Worm (Caenorhabditis elegans) whole organism, young adult: Measurements from ENCODE around the gene C18A11.1.

Experiments
- B0019.2 ChIP-seq: fragments of 200-800 bp; sonication (Bioruptor generic); conservative IDR thresholded peaks from 2 replicates; pipeline ENCODE4 v1.3.6; 2022; ENCODE audit warnings: missing genetic modification reagents, missing genetic modification characterization, missing compliant biosample characterization
- B0336.3 ChIP-seq: fragments of 200-800 bp; sonication (Bioruptor generic); IDR thresholded peaks from 2 replicates; pipeline ENCODE4 v1.3.6; 2022; ENCODE audit warnings: missing genetic modification characterization, missing compliant biosample characterization
- C17E4.6 ChIP-seq: fragments of 200-800 bp; sonication (Bioruptor generic); IDR thresholded peaks from 2 replicates; pipeline ENCODE4 v1.3.6; 2022; ENCODE audit warnings: missing genetic modification reagents, missing genetic modification characterization, missing compliant biosample characterization
- F39B2.1 ChIP-seq: fragments of 200-800 bp; sonication (Bioruptor generic); IDR thresholded peaks from 2 replicates; pipeline ENCODE4 v1.3.6; 2022; ENCODE audit warnings: missing genetic modification reagents, missing genetic modification characterization, missing compliant biosample characterization
- F49E8.2 ChIP-seq: sonication (generic microtip); optimal IDR thresholded peaks from 3 replicates; lab custom pipeline; 2017; ENCODE audit warnings: missing genetic modification characterization, mild to moderate bottlenecking, missing compliant biosample characterization, antibody characterized with exemption, moderate library complexity; ENCODE audit not compliant: insufficient read depth
- F55B11.4 ChIP-seq: sonication (generic microtip); optimal IDR thresholded peaks from 2 replicates; lab custom pipeline; 2016; ENCODE audit warnings: missing compliant biosample characterization, missing genetic modification characterization, borderline replicate concordance; ENCODE audit not compliant: insufficient read depth
- F57A8.1 ChIP-seq: fragments of 200-800 bp; sonication (Bioruptor generic); optimal IDR thresholded peaks from 2 replicates; lab custom pipeline; 2018; ENCODE audit warnings: mild to moderate bottlenecking, missing genetic modification characterization, moderate library complexity, missing compliant biosample characterization
- Y53F4B.3 ChIP-seq: fragments of 200-800 bp; sonication (Bioruptor generic); IDR thresholded peaks from 2 replicates; pipeline ENCODE4 v1.3.6; 2022; ENCODE audit warnings: missing genetic modification reagents, missing genetic modification characterization, missing compliant biosample characterization
- Y53G8AR.9 ChIP-seq: fragments of 200-800 bp; sonication (Bioruptor generic); conservative IDR thresholded peaks from 2 replicates; pipeline ENCODE4 v1.3.6; 2022; ENCODE audit warnings: missing genetic modification reagents, missing genetic modification characterization, missing compliant biosample characterization
- Y95B8A.8 ChIP-seq: fragments of 200-800 bp; sonication (Bioruptor generic); IDR thresholded peaks from 2 replicates; pipeline ENCODE4 v1.3.6; 2022; ENCODE audit warnings: missing genetic modification reagents, missing genetic modification characterization, missing compliant biosample characterization
- ama-1 ChIP-seq, 3 experiments: fragments of 150-350 bp in 1 of 3; sonication (generic microtip) in 2 of 3; optimal IDR thresholded peaks; 2 replicates each; lab custom pipeline; 2014 to 2018; ENCODE audit warnings: missing biosample characterization in 2 of 3, missing genetic modification characterization in 2 of 3, missing genetic modification reagents in 2 of 3
- aptf-3 ChIP-seq: fragments of 200-800 bp; sonication (Bioruptor generic); IDR thresholded peaks from 2 replicates; pipeline ENCODE4 v1.3.6; 2022; ENCODE audit warnings: missing genetic modification characterization, missing compliant biosample characterization
- atf-7 ChIP-seq: sonication (generic microtip); optimal IDR thresholded peaks from 2 replicates; lab custom pipeline; 2017; ENCODE audit warnings: mild to moderate bottlenecking, missing genetic modification characterization, missing compliant biosample characterization
- athp-1 ChIP-seq: sonication (generic microtip); optimal IDR thresholded peaks from 2 replicates; lab custom pipeline; 2017; ENCODE audit warnings: mild to moderate bottlenecking, missing genetic modification characterization, missing compliant biosample characterization
- attf-5 ChIP-seq: fragments of 200-800 bp; sonication (Bioruptor generic); optimal IDR thresholded peaks from 2 replicates; lab custom pipeline; 2018; ENCODE audit warnings: mild to moderate bottlenecking, missing genetic modification characterization, missing compliant biosample characterization
- attf-6 ChIP-seq: fragments of 200-800 bp; sonication (Bioruptor generic); IDR thresholded peaks from 2 replicates; pipeline ENCODE4 v1.3.6; 2022; ENCODE audit warnings: missing genetic modification reagents, missing genetic modification characterization, missing compliant biosample characterization
- cebp-1 ChIP-seq, 2 experiments: fragments of 200-800 bp in 1 of 2; sonication (Bioruptor generic) in 1 of 2; sonication (generic microtip) in 1 of 2; IDR thresholded peaks in 1 of 2; optimal IDR thresholded peaks in 1 of 2; 2 replicates each; pipeline versions ENCODE4 v1.3.6 to Lab custom; 2017 to 2022; ENCODE audit warnings: missing compliant biosample characterization in 2 of 2, missing genetic modification characterization in 2 of 2, mild to moderate bottlenecking in 1 of 2, missing genetic modification reagents in 1 of 2, moderate library complexity in 1 of 2
- ceh-100 ChIP-seq: fragments of 200-800 bp; sonication (Bioruptor generic); IDR thresholded peaks from 2 replicates; pipeline ENCODE4 v1.3.6; 2022; ENCODE audit warnings: missing genetic modification reagents, missing genetic modification characterization, missing compliant biosample characterization
- ceh-79 ChIP-seq: sonication (generic microtip); optimal IDR thresholded peaks from 2 replicates; lab custom pipeline; 2017; ENCODE audit warnings: mild to moderate bottlenecking, missing genetic modification characterization, missing compliant biosample characterization
- chd-7 ChIP-seq: sonication (generic microtip); optimal IDR thresholded peaks from 2 replicates; lab custom pipeline; 2016; ENCODE audit warnings: mild to moderate bottlenecking, missing genetic modification characterization, moderate library complexity, missing compliant biosample characterization
- dpl-1 ChIP-seq: fragments of 150-350 bp; optimal IDR thresholded peaks from 2 replicates; lab custom pipeline; 2014; ENCODE audit warnings: missing biosample characterization, missing genetic modification reagents, missing genetic modification characterization
- ekl-4 ChIP-seq: fragments of 200-800 bp; sonication (Bioruptor generic); IDR thresholded peaks from 2 replicates; pipeline ENCODE4 v1.3.6; 2022; ENCODE audit warnings: missing genetic modification reagents, missing genetic modification characterization, missing compliant biosample characterization
- him-1 ChIP-seq: sonication (generic microtip); optimal IDR thresholded peaks from 2 replicates; lab custom pipeline; 2016; ENCODE audit warnings: missing genotype, missing genetic modification reagents, missing genetic modification characterization, missing compliant biosample characterization
- lin-40 ChIP-seq: sonication (generic microtip); optimal IDR thresholded peaks from 2 replicates; lab custom pipeline; 2016; ENCODE audit warnings: missing genetic modification characterization, mild to moderate bottlenecking, missing compliant biosample characterization, missing genotype, missing genetic modification reagents
- lin-54 ChIP-seq: fragments of 200-800 bp; sonication (Bioruptor generic); optimal IDR thresholded peaks from 2 replicates; lab custom pipeline; 2018; ENCODE audit warnings: mild to moderate bottlenecking, missing genetic modification characterization, missing compliant biosample characterization
- lir-1 ChIP-seq: fragments of 200-800 bp; sonication (Bioruptor generic); conservative IDR thresholded peaks from 2 replicates; pipeline ENCODE4 v1.3.6; 2022; ENCODE audit warnings: missing genetic modification reagents, missing genetic modification characterization, missing compliant biosample characterization
- madf-10 ChIP-seq: sonication (generic microtip); optimal IDR thresholded peaks from 2 replicates; lab custom pipeline; 2016; ENCODE audit warnings: mild to moderate bottlenecking, missing genetic modification characterization, missing compliant biosample characterization
- madf-3 ChIP-seq: fragments of 200-800 bp; sonication (Bioruptor generic); IDR thresholded peaks from 2 replicates; pipeline ENCODE4 v1.3.6; 2022; ENCODE audit warnings: missing genetic modification reagents, missing genetic modification characterization, missing compliant biosample characterization
- mel-28 ChIP-seq: sonication (generic microtip); optimal IDR thresholded peaks from 2 replicates; lab custom pipeline; 2016; ENCODE audit warnings: borderline replicate concordance, mild to moderate bottlenecking, missing genetic modification characterization, missing compliant biosample characterization
- nfyb-1 ChIP-seq: fragments of 200-800 bp; sonication (Bioruptor generic); IDR thresholded peaks from 2 replicates; pipeline ENCODE4 v1.3.6; 2022; ENCODE audit warnings: missing genetic modification reagents, missing genetic modification characterization, missing compliant biosample characterization
- nhr-80 ChIP-seq: sonication (generic microtip); optimal IDR thresholded peaks from 2 replicates; lab custom pipeline; 2016; ENCODE audit warnings: missing genetic modification characterization, missing compliant biosample characterization
- repo-1 ChIP-seq: sonication (generic microtip); optimal IDR thresholded peaks from 2 replicates; lab custom pipeline; 2017; ENCODE audit warnings: mild to moderate bottlenecking, missing genetic modification characterization, missing compliant biosample characterization
- snpc-1.3 ChIP-seq: sonication (generic microtip); optimal IDR thresholded peaks from 2 replicates; lab custom pipeline; 2017; ENCODE audit warnings: missing genetic modification characterization, mild to moderate bottlenecking, missing compliant biosample characterization, antibody characterized with exemption, moderate library complexity, missing genotype, missing genetic modification reagents; ENCODE audit not compliant: insufficient read depth
- snpc-3.4 ChIP-seq: sonication (generic microtip); optimal IDR thresholded peaks from 2 replicates; lab custom pipeline; 2017; ENCODE audit warnings: missing genetic modification characterization, mild to moderate bottlenecking, missing compliant biosample characterization, antibody characterized with exemption, moderate library complexity, missing genotype, missing genetic modification reagents
- snpc-4 ChIP-seq, 5 experiments: fragments of 150-350 bp in 1 of 5; sonication (generic microtip) in 4 of 5; optimal IDR thresholded peaks; 2 replicates each; lab custom pipeline; 2014 to 2018; ENCODE audit warnings: missing genetic modification characterization in 5 of 5, missing biosample characterization in 3 of 5, antibody characterized with exemption in 2 of 5, mild to moderate bottlenecking in 2 of 5, missing compliant biosample characterization in 2 of 5, missing genotype in 2 of 5, moderate library complexity in 2 of 5, missing genetic modification reagents in 1 of 5
- somi-1 ChIP-seq: fragments of 200-800 bp; sonication (Bioruptor generic); optimal IDR thresholded peaks from 2 replicates; lab custom pipeline; 2018; ENCODE audit warnings: mild to moderate bottlenecking, missing genetic modification characterization, missing compliant biosample characterization
- tlf-1 ChIP-seq: fragments of 200-800 bp; sonication (Bioruptor generic); optimal IDR thresholded peaks from 2 replicates; lab custom pipeline; 2018; ENCODE audit warnings: mild to moderate bottlenecking, missing genetic modification characterization, missing compliant biosample characterization
- ztf-18 ChIP-seq: sonication (generic microtip); optimal IDR thresholded peaks from 2 replicates; lab custom pipeline; 2016; ENCODE audit warnings: missing genotype, mild to moderate bottlenecking, missing genetic modification characterization, missing compliant biosample characterization
- ztf-28 ChIP-seq: fragments of 200-800 bp; sonication (Bioruptor generic); IDR thresholded peaks from 2 replicates; pipeline ENCODE4 v1.3.6; 2022; ENCODE audit warnings: missing genetic modification reagents, missing genetic modification characterization, missing compliant biosample characterization
- ztf-6 ChIP-seq: fragments of 200-800 bp; sonication (Bioruptor generic); IDR thresholded peaks from 2 replicates; pipeline ENCODE4 v1.3.6; 2022; ENCODE audit warnings: missing genetic modification reagents, missing genetic modification characterization, missing compliant biosample characterization

Gene C18A11.1

DNA sequence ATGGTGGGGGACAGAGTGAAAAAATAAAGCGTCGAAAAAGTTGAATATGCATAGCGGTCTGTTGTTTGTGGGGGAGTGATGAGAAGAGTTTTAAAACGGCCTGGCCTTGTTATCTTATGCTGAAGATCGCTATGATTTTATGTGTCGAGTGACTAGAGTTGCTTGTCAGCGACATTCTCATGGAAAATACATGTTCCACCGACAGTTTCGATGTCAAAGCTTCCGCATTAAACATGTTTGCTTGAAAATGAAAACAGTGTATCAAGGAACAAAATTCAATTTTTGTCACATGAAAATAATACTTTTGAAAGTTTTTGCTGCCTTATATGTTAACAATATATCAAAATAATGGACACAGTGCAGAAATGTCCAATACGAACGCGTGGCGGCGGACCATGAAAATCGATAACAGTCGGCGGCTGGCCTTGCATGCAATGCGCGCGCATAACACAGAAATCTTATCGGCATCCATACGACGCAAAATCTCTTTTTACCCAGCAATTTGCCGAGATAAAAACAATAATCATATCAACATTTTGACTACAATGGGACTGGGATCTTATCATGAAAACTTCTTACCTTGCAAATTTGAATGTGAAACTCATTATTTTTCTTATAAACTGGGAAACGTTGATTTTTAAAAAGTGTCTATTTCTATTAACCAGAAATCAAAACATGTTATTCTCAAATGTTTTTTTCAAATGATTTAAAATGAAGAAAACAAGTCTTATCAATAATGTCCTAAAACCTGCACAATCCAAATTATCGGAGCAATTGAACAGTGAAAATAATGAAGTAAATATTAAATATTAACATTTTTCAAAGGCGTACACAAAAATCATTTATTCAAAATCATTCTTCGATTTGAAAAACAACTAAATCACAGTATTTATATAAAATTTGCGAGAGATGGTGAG lies 17.9 kb downstream of the C18A11.1 start (continued):
- no peak for TF ChIP-seq F57A8.1 (GFP tag; lab: Kevin White, UChicago)
- TF ChIP-seq F55B11.4 (tag; lab: Kevin White, UChicago), result no peak
- TF ChIP-seq ceh-79 (tag; lab: Kevin White, UChicago), result no peak
- no peak for TF ChIP-seq C17E4.6 (GFP tag; lab: Robert Waterston, UW)
- no peak for TF ChIP-seq snpc-3.4 (tag; lab: Kevin White, UChicago)
- TF ChIP-seq B0336.3 (GFP tag; lab: Robert Waterston, UW), result peak; percentile 64; the same call in 1 of the 2 replicates
- TF ChIP-seq B0019.2 (GFP tag; lab: Robert Waterston, UW), result no peak
- TF ChIP-seq attf-6 (GFP tag; lab: Robert Waterston, UW), result no peak
- TF ChIP-seq ztf-28, result no peak
- TF ChIP-seq madf-3 (GFP tag; lab: Robert Waterston, UW), result no peak
- no peak for TF ChIP-seq lin-40 (tag; lab: Kevin White, UChicago)
- no peak for TF ChIP-seq nhr-80
- peak; percentile 13 for TF ChIP-seq atf-7 (tag; lab: Kevin White, UChicago)
- peak; percentile 66; the same call in 1 of the 2 replicates for TF ChIP-seq Y53G8AR.9 (GFP tag; lab: Robert Waterston, UW)
- no peak for TF ChIP-seq him-1 (tag; lab: Kevin White, UChicago)
- no peak for TF ChIP-seq Y53F4B.3 (GFP tag; lab: Robert Waterston, UW)
- TF ChIP-seq cebp-1 (GFP tag; IDR thresholded peaks at IDR 0.05; lab: Robert Waterston, UW), result no peak
- TF ChIP-seq cebp-1 (tag; optimal IDR thresholded peaks at IDR 0.05; lab: Kevin White, UChicago), result no peak
- TF ChIP-seq repo-1 (tag; lab: Kevin White, UChicago), result peak; percentile 54
- 0 out of 2 replicates have a peak, but pooled peaks have one; percentile 17 for TF ChIP-seq nfyb-1 (GFP tag; lab: Robert Waterston, UW)
- TF ChIP-seq madf-10, result no peak
- no peak for TF ChIP-seq mel-28 (tag; lab: Kevin White, UChicago)
- no peak for TF ChIP-seq ama-1 (optimal IDR thresholded peaks at IDR 0.05; lab: Kevin White, UChicago)
- TF ChIP-seq ama-1 (GFP tag; optimal IDR thresholded peaks at IDR 0.05; lab: Kevin White, UChicago), result no peak
- TF ChIP-seq snpc-4 (GFP tag; optimal IDR thresholded peaks at IDR 0.05; lab: Kevin White, UChicago), result no peak
- no peak for TF ChIP-seq snpc-4 (tag; optimal IDR thresholded peaks at IDR 0.05; lab: Kevin White, UChicago)
- no peak for TF ChIP-seq Y95B8A.8 (GFP tag; lab: Robert Waterston, UW)
- no peak for TF ChIP-seq ztf-18

- no peak for TF ChIP-seq F39B2.1
- no peak for TF ChIP-seq C17E4.6 (GFP tag; lab: Robert Waterston, UW)
- TF ChIP-seq F49E8.2 (tag; lab: Kevin White, UChicago), result no peak
- no peak for TF ChIP-seq lin-54
- no peak for TF ChIP-seq ceh-100
- no peak for TF ChIP-seq Y53F4B.3 (GFP tag; lab: Robert Waterston, UW)
- no peak for TF ChIP-seq ztf-28
Measured at ce11 chrX:8088474-8088873, 19.3 kb downstream of the C18A11.1 start, which contains the start of gene vem-1. TSS of gene vem-1 (minus strand) at chrX:8088574.

ce11 chrX:8089266-8089909 lies 20.3 kb downstream of the C18A11.1 start:
- TF ChIP-seq athp-1 (tag; lab: Kevin White, UChicago) (no peak), ama-1 (optimal IDR thresholded peaks at IDR 0.05; lab: Kevin White, UChicago) (peak; percentile 3), ama-1 (GFP tag; optimal IDR thresholded peaks at IDR 0.05; lab: Kevin White, UChicago) (no peak), aptf-3 (GFP tag; lab: Robert Waterston, UW) (no peak), cebp-1 (GFP tag; IDR thresholded peaks at IDR 0.05; lab: Robert Waterston, UW) (no peak), cebp-1 (tag; optimal IDR thresholded peaks at IDR 0.05; lab: Kevin White, UChicago) (peak; percentile 0), repo-1 (tag; lab: Kevin White, UChicago) (no peak), lir-1 (GFP tag; lab: Robert Waterston, UW) (no peak), somi-1 (GFP tag; lab: Kevin White, UChicago) (no peak), attf-5 (GFP tag; lab: Kevin White, UChicago) (no peak), tlf-1 (GFP tag; lab: Kevin White, UChicago) (no peak), snpc-1.3 (tag; lab: Kevin White, UChicago) (no peak), dpl-1 (GFP tag; lab: Kevin White, UChicago) (no peak), nhr-80 (peak; percentile 50), chd-7 (no peak), mel-28 (tag; lab: Kevin White, UChicago) (no peak), ztf-6 (GFP tag; lab: Robert Waterston, UW) (no peak), ekl-4 (no peak)
